Fruit fly (Drosophila melanogaster) whole organism, wandering third instar larva: ENCODE measurements around the gene CG31441.

Experiments
- Abd-B ChIP-seq: fragments of >200 bp; optimal IDR thresholded peaks from 2 replicates; lab custom pipeline; 2017; ENCODE audit warnings: missing biosample characterization, missing genetic modification characterization
- CG9705 ChIP-seq: fragments of 200-800 bp; sonication (Bioruptor generic); optimal IDR thresholded peaks from 2 replicates; lab custom pipeline; 2018; ENCODE audit warnings: missing biosample characterization, mild to moderate bottlenecking, missing genetic modification characterization
- Dif ChIP-seq: fragments of 200-275, 200-300 bp; sonication (Bioruptor generic); optimal IDR thresholded peaks from 2 replicates; lab custom pipeline; 2018; ENCODE audit warnings: missing biosample characterization, missing genetic modification characterization; ENCODE audit not compliant: partially characterized antibody
- Vsx2 ChIP-seq: fragments of 200-300, 225-300 bp; sonication (Bioruptor generic); optimal IDR thresholded peaks from 2 replicates; lab custom pipeline; 2018; ENCODE audit warnings: missing biosample characterization, missing genetic modification characterization; ENCODE audit not compliant: partially characterized antibody
- ey ChIP-seq: fragments of 200-800 bp; sonication (Bioruptor generic); optimal IDR thresholded peaks from 2 replicates; lab custom pipeline; 2016; ENCODE audit warnings: missing biosample characterization, missing genetic modification characterization
- foxo ChIP-seq, 2 experiments: fragments of 200-800 bp; sonication (Bioruptor generic); optimal IDR thresholded peaks; 2 replicates in 1 of 2; 3 replicates in 1 of 2; lab custom pipeline; 2016 to 2017; ENCODE audit warnings: missing biosample characterization in 2 of 2, missing genetic modification characterization in 2 of 2
- h ChIP-seq: fragments of 200-800 bp; sonication (Bioruptor generic); optimal IDR thresholded peaks from 3 replicates; lab custom pipeline; 2016; ENCODE audit warnings: missing biosample characterization, mild to moderate bottlenecking, missing genetic modification characterization
- pan ChIP-seq: fragments of >200 bp; optimal IDR thresholded peaks from 2 replicates; lab custom pipeline; 2017
- psq ChIP-seq: fragments of 200-800 bp; sonication (Bioruptor generic); optimal IDR thresholded peaks from 3 replicates; lab custom pipeline; 2017; ENCODE audit warnings: missing biosample characterization, mild to moderate bottlenecking, missing genetic modification characterization, moderate library complexity
- usp ChIP-seq: fragments of >200 bp; optimal IDR thresholded peaks from 2 replicates; lab custom pipeline; 2017; ENCODE audit warnings: missing biosample characterization, missing genetic modification characterization

- TF ChIP-seq Dif (GFP tag; lab: Kevin White, UChicago) (no peak), CG9705 (GFP tag; lab: Kevin White, UChicago) (no peak), psq (no peak), pan (lab: Kevin White, UChicago) (no peak), Vsx2 (no peak), h (peak; percentile 36), ey (GFP tag; lab: Kevin White, UChicago) (no peak), Abd-B (no peak), foxo (GFP tag; optimal IDR thresholded peaks at IDR 0.05; lab: Kevin White, UChicago) (no peak), usp (GFP tag; lab: Kevin White, UChicago) (no peak)
Observed at dm6 chr3R:11199227-11199835, 36.8 kb upstream of the CG31441 start.
